Worm (Caenorhabditis elegans) whole organism, early embryonic: ENCODE measurements around the gene sorf-2.

Experiments used
- F13C5.2 ChIP-seq: sonication (generic microtip); optimal IDR thresholded peaks from 2 replicates; lab custom pipeline; 2017; ENCODE audit warnings: mild to moderate bottlenecking, missing genetic modification characterization, inconsistent platforms, missing compliant biosample characterization
- aly-1 ChIP-seq: sonication (generic microtip); optimal IDR thresholded peaks from 2 replicates; lab custom pipeline; 2016; ENCODE audit warnings: missing genetic modification characterization, missing compliant biosample characterization
- ama-1 ChIP-seq: fragments of 150-350 bp; optimal IDR thresholded peaks from 2 replicates; lab custom pipeline; 2014
- ceh-36 ChIP-seq: sonication (generic microtip); optimal IDR thresholded peaks from 2 replicates; lab custom pipeline; 2016; ENCODE audit warnings: missing genetic modification characterization, inconsistent platforms, missing compliant biosample characterization
- ets-7 ChIP-seq: sonication (generic microtip); optimal IDR thresholded peaks from 2 replicates; lab custom pipeline; 2016; ENCODE audit warnings: missing genotype, missing genetic modification characterization, missing compliant biosample characterization
- hmg-4 ChIP-seq: fragments of 200-800 bp; sonication (Bioruptor generic); optimal IDR thresholded peaks from 2 replicates; lab custom pipeline; 2018; ENCODE audit warnings: mild to moderate bottlenecking, missing genetic modification characterization, missing compliant biosample characterization
- hnd-1 ChIP-seq: sonication (generic microtip); optimal IDR thresholded peaks from 2 replicates; lab custom pipeline; 2016; ENCODE audit warnings: missing genetic modification characterization, missing compliant biosample characterization
- scrt-1 ChIP-seq: fragments of 200-800 bp; sonication (Bioruptor generic); IDR thresholded peaks from 2 replicates; pipeline ENCODE4 v1.3.6; 2022; ENCODE audit warnings: missing genetic modification characterization, missing compliant biosample characterization
- sea-1 ChIP-seq: fragments of 200-800 bp; sonication (Bioruptor generic); conservative IDR thresholded peaks from 2 replicates; pipeline ENCODE4 v1.3.6; 2022; ENCODE audit warnings: missing genetic modification characterization, missing compliant biosample characterization
- tbx-37 ChIP-seq: fragments of 200-800 bp; sonication (Bioruptor generic); conservative IDR thresholded peaks from 2 replicates; pipeline ENCODE4 v1.3.6; 2022; ENCODE audit warnings: missing genetic modification reagents, missing genetic modification characterization, missing compliant biosample characterization

DNA sequence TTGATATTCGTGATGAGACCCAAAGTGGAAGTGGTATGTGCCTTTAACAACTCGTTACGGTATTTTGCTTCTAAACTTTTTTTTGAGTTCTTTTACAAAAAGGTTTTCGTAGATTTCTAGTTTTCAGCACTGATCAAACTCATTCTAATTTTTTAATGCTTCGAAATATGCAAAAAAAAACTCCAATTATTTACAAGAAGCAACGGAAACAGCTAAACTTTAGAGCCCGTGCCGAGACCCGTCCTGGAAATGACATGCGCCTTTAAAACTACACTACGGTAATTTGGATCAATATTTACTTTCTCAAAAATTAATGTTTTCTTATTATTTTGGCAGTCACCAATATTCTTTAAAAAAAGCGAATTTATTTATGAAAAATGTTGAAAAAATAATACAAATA lies 54.1 kb downstream of the sorf-2 start:
- TF ChIP-seq hmg-4 (GFP tag; lab: Kevin White, UChicago), result no peak
- no peak for TF ChIP-seq sea-1 (GFP tag; lab: Robert Waterston, UW)
- no peak for TF ChIP-seq ceh-36 (tag; lab: Kevin White, UChicago)
- TF ChIP-seq aly-1 (tag; lab: Kevin White, UChicago), result no peak
- TF ChIP-seq tbx-37 (GFP tag; lab: Robert Waterston, UW), result no peak
- TF ChIP-seq ama-1 (lab: Kevin White, UChicago), result no peak
- no peak for TF ChIP-seq F13C5.2 (tag; lab: Kevin White, UChicago)
- TF ChIP-seq hnd-1, result no peak
- TF ChIP-seq scrt-1 (GFP tag; lab: Robert Waterston, UW), result no peak
- TF ChIP-seq ets-7 (tag; lab: Kevin White, UChicago), result no peak
